Worm (Caenorhabditis elegans): ENCODE data around the gene fbxb-22.

The fbxb-22 gene

DNA sequence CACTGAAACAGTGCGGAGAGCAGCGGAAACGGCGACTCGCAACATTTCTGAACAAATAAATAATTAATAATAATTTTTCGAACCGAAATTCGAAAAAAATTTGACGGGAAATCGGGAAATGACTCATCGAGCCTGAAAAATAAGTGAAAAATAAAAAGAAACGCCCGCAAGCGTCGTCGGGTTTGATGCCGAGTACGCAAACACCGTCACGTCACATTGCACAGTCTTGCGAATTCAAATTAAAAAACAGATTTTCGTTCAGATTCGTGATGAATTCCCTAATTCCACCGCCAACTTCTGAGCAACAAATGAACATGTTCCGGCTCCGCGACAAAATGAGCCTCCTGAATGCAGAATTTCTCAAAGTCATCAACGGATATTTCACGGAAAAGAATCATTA is 32.1 kb upstream of the fbxb-22 start, which contains the start of the genes ndab-1 and npp-16 (continued):
- TF ChIP-seq F26F4.8 (GFP tag; conservative IDR thresholded peaks at IDR 0.05), result no peak
- no peak for TF ChIP-seq lin-39 (tag; optimal IDR thresholded peaks at IDR 0.05)
- no peak for TF ChIP-seq cey-2 (tag; optimal IDR thresholded peaks at IDR 0.05; ENCODE audit: borderline replicate concordance, insufficient read depth)
- no peak for TF ChIP-seq fkh-10 (GFP tag; optimal IDR thresholded peaks at IDR 0.05)
- TF ChIP-seq F37D6.2 (tag; optimal IDR thresholded peaks at IDR 0.05), result no peak
- TF ChIP-seq nhr-102 (tag; optimal IDR thresholded peaks at IDR 0.05), result no peak
- peak; percentile 76 for TF ChIP-seq mes-2 (tag; optimal IDR thresholded peaks at IDR 0.05; ENCODE audit: poor library complexity, severe bottlenecking)
- no peak for TF ChIP-seq nhr-6 (tag; optimal IDR thresholded peaks at IDR 0.05)
- TF ChIP-seq Y48G9A.11 (GFP tag; IDR thresholded peaks at IDR 0.05), result no peak
- TF ChIP-seq hif-1 (tag; optimal IDR thresholded peaks at IDR 0.05), result no peak
- TF ChIP-seq lin-38 (GFP tag; IDR thresholded peaks at IDR 0.05), result peak; percentile 61
- TF ChIP-seq dpl-1 (GFP tag; optimal IDR thresholded peaks at IDR 0.05), result peak; percentile 54
- TF ChIP-seq nhr-11 (tag; optimal IDR thresholded peaks at IDR 0.05), result no peak
- TF ChIP-seq ZK546.5 (tag; optimal IDR thresholded peaks at IDR 0.05), result no peak
- no peak for TF ChIP-seq daf-19 (GFP tag; conservative IDR thresholded peaks at IDR 0.05)
- no peak for TF ChIP-seq lin-29 (GFP tag; IDR thresholded peaks at IDR 0.05)
- TF ChIP-seq lsy-2 (tag; optimal IDR thresholded peaks at IDR 0.05), result peak in 1 of 2 experiments; percentile 43
- no peak for TF ChIP-seq T20F7.1 (GFP tag; optimal IDR thresholded peaks at IDR 0.05)
- no peak for TF ChIP-seq ceh-32 (tag; optimal IDR thresholded peaks at IDR 0.05; ENCODE audit: poor library complexity)

DNA sequence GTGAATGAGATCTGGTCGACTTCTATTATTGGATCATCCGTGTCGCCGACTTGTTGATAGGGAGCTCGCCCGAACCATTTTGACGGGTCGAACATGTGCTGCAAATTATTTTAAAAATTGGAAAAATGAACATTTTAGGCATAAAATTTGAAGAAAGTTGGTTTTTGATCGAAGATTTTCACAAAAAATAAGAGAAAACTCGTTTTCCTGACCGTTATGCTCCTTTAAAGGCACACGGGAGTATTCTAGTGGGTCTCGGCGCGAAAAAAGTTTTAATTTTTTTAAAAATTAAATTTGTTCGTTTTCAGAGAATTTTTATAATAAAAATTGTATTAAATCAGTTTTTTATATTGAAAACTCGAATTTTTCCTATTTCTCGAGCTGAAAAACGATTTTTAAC is 30.7 kb upstream of the fbxb-22 start, which contains the start of gene Y56A3A.16:
Y56A3A.16 (minus strand) TSS at position 101 of the 400 bp plus-strand sequence.
- TF ChIP-seq lim-7 (GFP tag; IDR thresholded peaks at IDR 0.05) (no peak), ctbp-1 (GFP tag; IDR thresholded peaks at IDR 0.05) (no peak), cey-2 (tag; optimal IDR thresholded peaks at IDR 0.05; ENCODE audit: borderline replicate concordance, insufficient read depth) (no peak), set-16 (GFP tag; IDR thresholded peaks at IDR 0.05) (no peak), D1046.2 (GFP tag; IDR thresholded peaks at IDR 0.05) (no peak), sdz-12 (GFP tag; optimal IDR thresholded peaks at IDR 0.05) (no peak), nhr-41 (GFP tag; IDR thresholded peaks at IDR 0.05) (no peak), lin-1 (GFP tag; IDR thresholded peaks at IDR 0.05) (no peak), nhr-6 (tag; optimal IDR thresholded peaks at IDR 0.05) (no peak), pqm-1 (tag; optimal IDR thresholded peaks at IDR 0.05) (no peak)

DNA sequence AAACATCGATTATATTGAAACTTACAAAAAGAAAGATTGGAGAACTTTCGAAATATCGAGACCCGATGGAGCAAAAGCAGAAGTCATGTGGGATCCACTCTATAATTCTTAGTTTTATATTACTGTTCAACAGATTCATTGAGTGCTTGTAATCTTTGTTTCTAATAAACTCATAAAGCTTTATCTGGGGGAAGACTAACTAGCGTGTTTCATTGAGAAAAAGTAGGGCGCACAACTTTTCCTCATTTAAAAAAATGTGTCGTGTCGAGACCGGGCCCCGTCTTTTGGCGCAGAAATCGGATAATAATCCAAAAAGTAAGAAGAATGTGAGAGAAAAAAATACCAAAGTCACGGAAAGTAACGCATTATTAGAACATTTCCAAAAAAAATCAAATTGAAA is 26.2 kb upstream of the fbxb-22 start, which contains the start of gene faah-4:
faah-4 (minus strand) TSS at position 101 of the 400 bp plus-strand sequence.
- TF ChIP-seq F44E2.7 (GFP tag; IDR thresholded peaks at IDR 0.05) (no peak), fos-1 (tag; optimal IDR thresholded peaks at IDR 0.05) (no peak), unc-62 (GFP tag; optimal IDR thresholded peaks at IDR 0.05 in 1 of 2) (peak in 1 of 2 experiments; percentile 13), unc-62 (tag; optimal IDR thresholded peaks at IDR 0.05) (no peak), pha-4 (GFP tag; IDR thresholded peaks at IDR 0.05) (no peak), pha-4 (tag; optimal IDR thresholded peaks at IDR 0.05) (no peak), ZK546.5 (tag; optimal IDR thresholded peaks at IDR 0.05) (no peak)

DNA sequence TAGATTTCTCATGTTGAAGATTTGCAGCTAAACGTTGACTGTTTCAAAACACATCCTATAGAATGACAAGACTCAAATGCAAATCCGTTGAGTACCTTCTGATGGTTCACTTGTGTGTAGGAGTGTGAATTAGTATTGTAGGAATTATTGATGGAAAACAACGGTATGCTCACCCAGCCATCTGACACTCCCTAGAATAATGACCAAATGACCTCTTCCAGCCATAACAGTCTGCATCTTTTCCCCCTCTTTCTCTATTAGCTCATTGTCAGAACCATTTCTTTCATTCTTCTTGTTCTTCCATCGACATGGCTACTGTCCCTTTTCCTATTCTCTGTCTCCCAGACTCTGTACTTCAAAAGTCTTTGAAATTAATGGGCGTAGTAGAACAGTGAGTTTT is 25.1 kb upstream of the fbxb-22 start, which contains the start of gene fbxb-24:
fbxb-24 (plus strand) TSS at position 301 of the 400 bp plus-strand sequence.
- TF ChIP-seq attf-4 (tag; optimal IDR thresholded peaks at IDR 0.05), result no peak
- TF ChIP-seq ceh-20 (GFP tag; IDR thresholded peaks at IDR 0.05), result no peak
- no peak for TF ChIP-seq F49E8.2 (tag; optimal IDR thresholded peaks at IDR 0.05; ENCODE audit: borderline replicate concordance)
- no peak for TF ChIP-seq vab-7 (GFP tag; IDR thresholded peaks at IDR 0.05)

Measured in whole organism, L4 larva.